Worm (Caenorhabditis elegans): Measurements from ENCODE around the gene abts-2.

DNA sequence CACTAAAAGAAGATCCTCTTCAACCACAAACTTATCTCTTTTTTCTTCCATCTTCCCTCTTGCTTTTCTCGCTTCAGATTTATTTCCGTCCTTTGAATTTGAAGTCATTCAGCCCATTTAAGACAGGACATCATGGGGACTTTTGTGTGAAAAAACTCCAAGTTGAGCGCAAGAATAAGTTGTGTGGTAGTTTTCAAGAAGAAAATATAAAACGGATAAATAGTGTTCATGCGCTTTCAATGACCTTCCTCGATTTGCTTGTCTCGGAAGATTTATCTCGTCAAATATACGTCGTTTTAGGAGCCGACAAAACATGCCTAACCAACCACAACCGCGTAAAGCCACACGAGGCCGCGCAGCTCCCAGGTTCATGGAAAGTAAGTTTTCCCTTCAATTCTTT is 46.6 kb downstream of the abts-2 start, which contains the start of gene sto-6:
- no peak for TF ChIP-seq snpc-4 (tag; optimal IDR thresholded peaks at IDR 0.05)
- no peak for TF ChIP-seq unc-62 (GFP tag; optimal IDR thresholded peaks at IDR 0.05)
- TF ChIP-seq nhr-25 (tag; optimal IDR thresholded peaks at IDR 0.05) = no peak
- TF ChIP-seq nhr-237 (tag; optimal IDR thresholded peaks at IDR 0.05) = no peak
- no peak for TF ChIP-seq nhr-77 (tag; optimal IDR thresholded peaks at IDR 0.05)
- no peak for TF ChIP-seq nhr-12 (tag; optimal IDR thresholded peaks at IDR 0.05)
- no peak for TF ChIP-seq ZK546.5 (tag; optimal IDR thresholded peaks at IDR 0.05)
